Fruit fly (Drosophila melanogaster) whole organism, pupa: Measurements from ENCODE around the gene mRpS24.

Experiments
- CG12605 ChIP-seq: fragments of 200-800 bp; sonication (Bioruptor generic); IDR thresholded peaks from 2 replicates; pipeline ENCODE4 v1.3.6; 2022; ENCODE audit warnings: missing biosample characterization, missing genetic modification characterization
- CG13204 ChIP-seq: fragments of 200-800 bp; sonication (Bioruptor generic); optimal IDR thresholded peaks from 2 replicates; lab custom pipeline; 2018; ENCODE audit warnings: missing biosample characterization, mild to moderate bottlenecking, missing genetic modification characterization, moderate library complexity
- CG14655 ChIP-seq: fragments of 200-800 bp; sonication (Bioruptor generic); optimal IDR thresholded peaks from 3 replicates; lab custom pipeline; 2017; ENCODE audit warnings: mild to moderate bottlenecking, missing biosample characterization, missing genetic modification reagents, missing genetic modification characterization
- CG15710 ChIP-seq: fragments of 200-800 bp; sonication (Bioruptor generic); optimal IDR thresholded peaks from 2 replicates; lab custom pipeline; 2018; ENCODE audit warnings: missing biosample characterization, mild to moderate bottlenecking, missing genetic modification characterization, moderate library complexity
- CG17806 ChIP-seq: fragments of 200-800 bp; sonication (Bioruptor generic); optimal IDR thresholded peaks from 2 replicates; lab custom pipeline; 2018; ENCODE audit warnings: missing biosample characterization, mild to moderate bottlenecking, missing genetic modification characterization, moderate library complexity
- CG32121 ChIP-seq: fragments of 200-800 bp; sonication (Bioruptor generic); IDR thresholded peaks from 2 replicates; pipeline ENCODE4 v1.3.6; 2022; ENCODE audit warnings: missing biosample characterization, missing genetic modification characterization
- CG34367 ChIP-seq: fragments of 200-800 bp; sonication (Bioruptor generic); optimal IDR thresholded peaks from 2 replicates; lab custom pipeline; 2018; ENCODE audit warnings: missing biosample characterization, mild to moderate bottlenecking, missing genetic modification characterization
- CG4496 ChIP-seq: fragments of 200-800 bp; sonication (Bioruptor generic); IDR thresholded peaks from 3 replicates; pipeline ENCODE4 v1.3.6; 2022; ENCODE audit warnings: missing biosample characterization, missing genetic modification characterization
- CG8159 ChIP-seq: fragments of 200-800 bp; sonication (Bioruptor generic); optimal IDR thresholded peaks from 3 replicates; lab custom pipeline; 2018; ENCODE audit warnings: missing biosample characterization, mild to moderate bottlenecking, missing genetic modification characterization, moderate library complexity
- CG8301 ChIP-seq: fragments of 200-800 bp; sonication (Bioruptor generic); optimal IDR thresholded peaks from 2 replicates; lab custom pipeline; 2018; ENCODE audit warnings: missing biosample characterization, mild to moderate bottlenecking, missing genetic modification characterization
- CG9948 ChIP-seq: fragments of 200-800 bp; sonication (Bioruptor generic); optimal IDR thresholded peaks from 2 replicates; lab custom pipeline; 2018; ENCODE audit warnings: missing biosample characterization, mild to moderate bottlenecking, missing genetic modification characterization, moderate library complexity
- D1 ChIP-seq: fragments of 200-800 bp; sonication (Bioruptor generic); optimal IDR thresholded peaks from 2 replicates; lab custom pipeline; 2018; ENCODE audit warnings: missing biosample characterization, mild to moderate bottlenecking, missing genetic modification characterization, moderate library complexity
- EcR ChIP-seq: fragments of 200-800 bp; sonication (Bioruptor generic); optimal IDR thresholded peaks from 3 replicates; lab custom pipeline; 2019; ENCODE audit warnings: missing biosample characterization, missing genetic modification characterization, mild to moderate bottlenecking, moderate library complexity, missing genetic modification reagents
- Ets98B ChIP-seq: fragments of 200-800 bp; sonication (Bioruptor generic); IDR thresholded peaks from 2 replicates; pipeline ENCODE4 v1.3.6; 2022; ENCODE audit warnings: missing biosample characterization, missing genetic modification characterization
- Pif1A ChIP-seq: fragments of 200-800 bp; sonication (Bioruptor generic); optimal IDR thresholded peaks from 3 replicates; lab custom pipeline; 2016; ENCODE audit warnings: missing biosample characterization, missing genetic modification characterization
- Pif1B ChIP-seq: fragments of 200-800 bp; sonication (Bioruptor generic); optimal IDR thresholded peaks from 3 replicates; lab custom pipeline; 2016; ENCODE audit warnings: missing biosample characterization, missing genetic modification characterization
- fd96Ca ChIP-seq: fragments of 200-800 bp; sonication (Bioruptor generic); IDR thresholded peaks from 3 replicates; pipeline ENCODE4 v1.3.6; 2022; ENCODE audit warnings: missing biosample characterization, missing genetic modification characterization
- gl ChIP-seq: fragments of 200-800 bp; sonication (Bioruptor generic); optimal IDR thresholded peaks from 2 replicates; lab custom pipeline; 2018; ENCODE audit warnings: missing biosample characterization, mild to moderate bottlenecking, missing genetic modification characterization
- rn ChIP-seq: fragments of 200-800 bp; sonication (Bioruptor generic); IDR thresholded peaks from 2 replicates; pipeline ENCODE4 v1.3.6; 2022; ENCODE audit warnings: missing biosample characterization, missing genetic modification characterization

Gene mRpS24

dm6 chr3R:24122369-24122768, 41.0 kb downstream of the mRpS24 start:
- TF ChIP-seq Pif1B (no peak), CG12605 (GFP tag; lab: Robert Waterston, UW) (no peak), CG15710 (tag; lab: Kevin White, UChicago) (no peak), Ets98B (GFP tag; lab: Robert Waterston, UW) (peak; percentile 17; the same call in 1 of the 2 replicates), EcR (peak; percentile 67), rn (GFP tag; lab: Robert Waterston, UW) (no peak), CG14655 (GFP tag; lab: Kevin White, UChicago) (no peak), CG17806 (tag; lab: Kevin White, UChicago) (no peak)

- TF ChIP-seq Pif1A (GFP tag; lab: Kevin White, UChicago) = no peak
- TF ChIP-seq D1 (tag; lab: Kevin White, UChicago) = no peak
- TF ChIP-seq CG34367 (tag; lab: Kevin White, UChicago) = no peak
- TF ChIP-seq CG15710 (tag; lab: Kevin White, UChicago) = no peak
- no peak for TF ChIP-seq CG13204
- no peak for TF ChIP-seq CG9948 (tag; lab: Kevin White, UChicago)
- no peak for TF ChIP-seq EcR
- TF ChIP-seq CG32121 (GFP tag; lab: Robert Waterston, UW) = no peak
- TF ChIP-seq, all 21 proteins: peak for 0
Observed at dm6 chr3R:24121669-24122068, 41.7 kb downstream of the mRpS24 start.

- TF ChIP-seq gl (tag; lab: Kevin White, UChicago) (peak; percentile 64), fd96Ca (GFP tag; lab: Robert Waterston, UW) (0 out of 3 replicates have a peak, but pooled peaks have one; percentile 6), CG13204 (peak; percentile 1), CG12605 (GFP tag; lab: Robert Waterston, UW) (peak; percentile 55), CG32121 (GFP tag; lab: Robert Waterston, UW) (peak; percentile 5; the same call in 1 of the 2 replicates), CG14655 (GFP tag; lab: Kevin White, UChicago) (no peak), CG4496 (GFP tag; lab: Robert Waterston, UW) (peak; percentile 52; the same call in 2 of the 3 replicates), CG8159 (tag; lab: Kevin White, UChicago) (no peak)
Observed at dm6 chr3R:24116972-24117371, 46.4 kb downstream of the mRpS24 start.

- TF ChIP-seq gl (tag; lab: Kevin White, UChicago) (no peak), fd96Ca (GFP tag; lab: Robert Waterston, UW) (no peak), CG14655 (GFP tag; lab: Kevin White, UChicago) (peak; percentile 12)
Observed at dm6 chr3R:24116180-24116579, 47.2 kb downstream of the mRpS24 start, which contains the start of gene CG13607. Gene CG13607 (minus strand): TSS chr3R:24116322.

dm6 chr3R:24113070-24113385, 50.3 kb downstream of the mRpS24 start, which contains the start of gene Root:
Gene Root (plus strand): TSS chr3R:24113286.
- TF ChIP-seq EcR (no peak), CG4496 (GFP tag; lab: Robert Waterston, UW) (no peak), CG15710 (tag; lab: Kevin White, UChicago) (no peak), fd96Ca (GFP tag; lab: Robert Waterston, UW) (no peak), CG32121 (GFP tag; lab: Robert Waterston, UW) (no peak), CG8159 (tag; lab: Kevin White, UChicago) (no peak), Pif1B (no peak), CG8301 (no peak), CG34367 (tag; lab: Kevin White, UChicago) (no peak)
